Worm (Caenorhabditis elegans) whole organism, L4/young adult: ENCODE results near the gene C45B2.2.

Source experiments
- dao-5 ChIP-seq: sonication (generic microtip); optimal IDR thresholded peaks from 2 replicates; lab custom pipeline; 2016; ENCODE audit warnings: missing genotype, missing genetic modification characterization, moderate library complexity, missing compliant biosample characterization
- him-1 ChIP-seq: sonication (generic microtip); optimal IDR thresholded peaks from 2 replicates; lab custom pipeline; 2016; ENCODE audit warnings: missing genotype, missing genetic modification reagents, missing genetic modification characterization, missing compliant biosample characterization

- TF ChIP-seq him-1 = no peak
- no peak for TF ChIP-seq dao-5 (tag; lab: Kevin White, UChicago)
Observed at ce11 chrX:6121279-6121678, 36.7 kb downstream of the C45B2.2 start.
